Worm (Caenorhabditis elegans): ENCODE data around the gene F40G9.8.

ce11 chrIII:114603-115002, 50.1 kb downstream of the F40G9.8 start, which contains the start of gene C29F9.6:
- TF ChIP-seq egl-27 (tag; optimal IDR thresholded peaks at IDR 0.05): no peak
- no peak for TF ChIP-seq ama-1 (optimal IDR thresholded peaks at IDR 0.05)
- no peak for TF ChIP-seq snpc-4 (tag; optimal IDR thresholded peaks at IDR 0.05)
- TF ChIP-seq lin-39 (tag; optimal IDR thresholded peaks at IDR 0.05): no peak
- TF ChIP-seq nfya-1 (tag; optimal IDR thresholded peaks at IDR 0.05; ENCODE audit: insufficient read depth): no peak
- no peak for TF ChIP-seq egl-5 (tag; optimal IDR thresholded peaks at IDR 0.05)
- no peak for TF ChIP-seq ceh-9 (tag; optimal IDR thresholded peaks at IDR 0.05)

Data from whole organism, L3 larva.